Fruit fly (Drosophila melanogaster) whole organism: ENCODE results near the gene Pmi.

Experiments
- CG8478 ChIP-seq: fragments of >200 bp; optimal IDR thresholded peaks from 2 replicates; lab custom pipeline; 2018; ENCODE audit warnings: inconsistent platforms
- Dll ChIP-seq: fragments of >200 bp; optimal IDR thresholded peaks from 2 replicates; lab custom pipeline; 2017
- EcR ChIP-seq, 2 experiments: fragments of >200 bp; optimal IDR thresholded peaks; 2 replicates each; lab custom pipeline; 2017; ENCODE audit warnings: missing biosample characterization in 2 of 2, missing genetic modification characterization in 2 of 2, missing genetic modification reagents in 2 of 2
- pan ChIP-seq: fragments of >200 bp; optimal IDR thresholded peaks from 2 replicates; lab custom pipeline; 2017
- psq ChIP-seq: fragments of >200 bp; optimal IDR thresholded peaks from 2 replicates; lab custom pipeline; 2017
- usp ChIP-seq: fragments of >200 bp; optimal IDR thresholded peaks from 2 replicates; lab custom pipeline; 2017; ENCODE audit warnings: missing biosample characterization, missing genetic modification characterization, mixed read lengths

- TF ChIP-seq usp (GFP tag; lab: Kevin White, UChicago) (no peak), EcR (GFP tag; optimal IDR thresholded peaks at IDR 0.05; lab: Kevin White, UChicago) (no peak), pan (lab: Kevin White, UChicago) (no peak), CG8478 (lab: Kevin White, UChicago) (no peak), psq (lab: Kevin White, UChicago) (no peak), Dll (no peak)
Measured at dm6 chr3L:5765844-5766200, 14.0 kb upstream of the Pmi start, which contains the start of gene Txl.
